Worm (Caenorhabditis elegans) whole organism, mixed stage, embryonic: ENCODE data around the gene col-8.

Experiments used
- ces-1 ChIP-seq: fragments of 150-350 bp; optimal IDR thresholded peaks from 2 replicates; lab custom pipeline; 2014; ENCODE audit warnings: missing biosample characterization, missing genetic modification reagents, missing genetic modification characterization
- drap-1 ChIP-seq: fragments of 200-800 bp; sonication (Bioruptor generic); optimal IDR thresholded peaks from 3 replicates; lab custom pipeline; 2018; ENCODE audit warnings: mild to moderate bottlenecking, missing genetic modification characterization, missing compliant biosample characterization
- elt-1 ChIP-seq: sonication (generic microtip); optimal IDR thresholded peaks from 2 replicates; lab custom pipeline; 2017; ENCODE audit warnings: missing genetic modification characterization, mild to moderate bottlenecking, missing compliant biosample characterization, antibody characterized with exemption, moderate library complexity, borderline replicate concordance; ENCODE audit not compliant: insufficient read depth
- elt-3 ChIP-seq: fragments of 150-350 bp; optimal IDR thresholded peaks from 2 replicates; lab custom pipeline; 2014; ENCODE audit warnings: missing biosample characterization, missing genetic modification characterization
- hlh-1 ChIP-seq: fragments of 150-350 bp; optimal IDR thresholded peaks from 2 replicates; lab custom pipeline; 2014; ENCODE audit warnings: missing biosample characterization, missing genetic modification reagents, missing genetic modification characterization
- lsy-2 ChIP-seq: fragments of 150-350 bp; optimal IDR thresholded peaks from 2 replicates; lab custom pipeline; 2014; ENCODE audit warnings: missing biosample characterization, missing genetic modification characterization
- nhr-237 ChIP-seq: fragments of 150-350 bp; optimal IDR thresholded peaks from 2 replicates; lab custom pipeline; 2014; ENCODE audit warnings: missing biosample characterization, missing genetic modification characterization
- ztf-11 ChIP-seq: fragments of 150-350 bp; optimal IDR thresholded peaks from 2 replicates; lab custom pipeline; 2014; ENCODE audit warnings: missing biosample characterization, missing genetic modification characterization

DNA sequence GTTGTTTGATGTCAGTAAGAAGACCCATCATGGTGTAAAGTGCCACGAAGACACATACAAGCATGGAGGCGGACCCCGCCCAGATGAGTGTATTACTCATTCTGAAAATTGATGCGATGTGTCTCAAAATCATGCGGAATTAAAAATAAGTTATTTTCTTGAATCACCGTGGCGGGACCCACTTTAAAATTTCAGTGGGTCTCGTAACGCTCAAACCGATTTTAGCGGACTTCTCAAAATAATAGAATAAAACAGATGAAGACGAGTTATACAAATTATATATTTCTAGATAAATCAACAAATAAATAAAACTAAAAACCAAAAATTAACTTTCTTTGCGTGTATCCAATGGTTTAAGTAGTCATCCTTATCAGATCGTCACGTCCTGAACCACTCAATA, at the start of gene col-8:
- no peak for TF ChIP-seq lsy-2 (tag; lab: Kevin White, UChicago)
- no peak for TF ChIP-seq ztf-11 (tag; lab: Kevin White, UChicago)
- no peak for TF ChIP-seq ces-1 (GFP tag; lab: Kevin White, UChicago)
- TF ChIP-seq nhr-237 (tag; lab: Kevin White, UChicago), result no peak
- no peak for TF ChIP-seq elt-3 (tag; lab: Kevin White, UChicago)
- TF ChIP-seq hlh-1, result no peak
- TF ChIP-seq drap-1 (GFP tag; lab: Kevin White, UChicago), result no peak
- no peak for TF ChIP-seq elt-1 (tag; lab: Kevin White, UChicago)
